Worm (Caenorhabditis elegans): Measurements from ENCODE around the gene vha-13.
A peak's percentile ranks its signal among the peaks of the same experiment; 100 is the strongest.

vha-13 gene

DNA sequence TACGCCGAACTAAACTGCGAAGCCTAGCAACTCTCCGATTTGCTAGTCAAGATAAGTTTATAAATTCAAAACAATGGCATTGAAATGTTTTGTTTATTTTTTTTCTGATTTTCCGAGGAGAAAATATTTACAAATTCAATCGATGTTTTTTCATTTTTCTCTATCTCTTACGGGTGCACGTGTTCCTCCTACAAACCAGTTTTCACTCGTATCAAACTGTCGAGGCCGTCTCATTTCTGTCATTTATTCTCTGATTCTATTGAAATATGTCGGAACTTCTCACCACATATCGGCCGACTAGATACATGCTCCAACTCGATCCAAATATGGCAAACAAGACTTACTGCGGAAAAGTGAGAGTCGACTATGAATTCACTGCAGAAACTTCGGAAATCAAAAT lies 20.0 kb upstream of the vha-13 start, which contains the start of gene F47B8.8:
Gene F47B8.8, plus strand, starts transcription at position 257 of the 400 bp plus-strand sequence.
- TF ChIP-seq nhr-25 (tag; optimal IDR thresholded peaks at IDR 0.05) = peak; percentile 30
- no peak for TF ChIP-seq nhr-6 (tag; optimal IDR thresholded peaks at IDR 0.05)
- no peak for TF ChIP-seq ama-1 (optimal IDR thresholded peaks at IDR 0.05)
- no peak for TF ChIP-seq nhr-11 (tag; optimal IDR thresholded peaks at IDR 0.05)
- TF ChIP-seq gmeb-1 (tag; optimal IDR thresholded peaks at IDR 0.05) = no peak
- no peak for TF ChIP-seq aly-2 (tag; optimal IDR thresholded peaks at IDR 0.05)
- no peak for TF ChIP-seq ceh-82 (tag; optimal IDR thresholded peaks at IDR 0.05)
- no peak for TF ChIP-seq R02D3.7 (tag; optimal IDR thresholded peaks at IDR 0.05)

DNA sequence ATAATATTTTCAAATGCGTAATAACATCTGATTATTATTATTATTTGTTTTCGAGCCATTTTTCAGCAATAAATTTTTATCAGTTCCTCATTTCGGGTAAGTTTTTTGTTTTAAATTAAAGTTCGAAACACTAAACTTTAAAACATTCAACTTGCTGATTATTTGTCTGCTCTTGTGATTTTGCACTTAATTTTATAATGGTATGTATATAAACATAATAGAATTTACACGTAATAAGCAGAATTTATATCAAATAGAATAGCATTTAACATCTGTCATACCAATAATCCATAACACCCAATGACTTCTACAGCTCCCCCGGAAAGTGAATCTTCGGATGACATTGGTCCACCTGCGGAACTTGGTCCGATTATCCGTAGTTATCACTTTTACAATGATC lies 18.4 kb upstream of the vha-13 start, which contains the start of gene srm-4:
Gene srm-4, plus strand, starts transcription at position 301 of the 400 bp plus-strand sequence.
- TF ChIP-seq ztf-4 (tag; optimal IDR thresholded peaks at IDR 0.05) = no peak
- no peak for TF ChIP-seq nhr-11 (tag; optimal IDR thresholded peaks at IDR 0.05)
- no peak for TF ChIP-seq skn-1 (tag; optimal IDR thresholded peaks at IDR 0.05)
- no peak for TF ChIP-seq egl-27 (tag; optimal IDR thresholded peaks at IDR 0.05)
- no peak for TF ChIP-seq ceh-16 (tag; optimal IDR thresholded peaks at IDR 0.05)
- TF ChIP-seq F13H6.1 (tag; optimal IDR thresholded peaks at IDR 0.05) = no peak
- no peak for TF ChIP-seq unc-39 (tag; optimal IDR thresholded peaks at IDR 0.05)
- TF ChIP-seq ztf-11 (tag; optimal IDR thresholded peaks at IDR 0.05) = no peak
- no peak for TF ChIP-seq sma-9 (GFP tag; optimal IDR thresholded peaks at IDR 0.05)
- no peak for TF ChIP-seq sma-9 (tag; optimal IDR thresholded peaks at IDR 0.05)
- no peak for TF ChIP-seq C34F6.9 (tag; optimal IDR thresholded peaks at IDR 0.05)
- TF ChIP-seq ama-1 (optimal IDR thresholded peaks at IDR 0.05) = no peak
- no peak for TF ChIP-seq ztf-1 (GFP tag; conservative IDR thresholded peaks at IDR 0.05)
- TF ChIP-seq unc-62 (GFP tag; optimal IDR thresholded peaks at IDR 0.05) = no peak
- no peak for TF ChIP-seq nhr-21 (tag; optimal IDR thresholded peaks at IDR 0.05)
- TF ChIP-seq snpc-4 (tag; optimal IDR thresholded peaks at IDR 0.05) = no peak
- no peak for TF ChIP-seq ceh-82 (tag; optimal IDR thresholded peaks at IDR 0.05)
- no peak for TF ChIP-seq nhr-77 (tag; optimal IDR thresholded peaks at IDR 0.05)
- TF ChIP-seq elt-3 (tag; optimal IDR thresholded peaks at IDR 0.05) = no peak
- TF ChIP-seq blmp-1 (tag; optimal IDR thresholded peaks at IDR 0.05; ENCODE audit: insufficient read depth) = no peak

DNA sequence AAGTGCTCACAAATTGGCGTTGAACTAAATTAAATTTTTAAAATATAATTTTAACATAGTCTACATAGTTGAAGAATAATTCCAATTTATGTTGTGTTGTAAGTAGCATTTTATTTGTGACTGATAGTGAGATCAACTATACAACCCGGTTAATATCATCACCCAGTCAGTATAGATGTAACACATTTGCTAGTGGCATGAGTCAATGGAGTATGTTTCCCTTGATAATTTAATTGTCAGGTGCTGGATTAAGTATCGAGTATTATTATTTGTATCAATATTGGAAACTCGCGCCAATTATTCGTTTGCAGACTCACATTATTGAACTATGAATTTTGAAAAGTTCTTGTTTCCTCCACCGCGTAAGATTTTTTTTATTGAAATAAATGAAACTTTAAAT lies 16.6 kb upstream of the vha-13 start, which contains the start of gene srm-5:
Gene srm-5, plus strand, starts transcription at position 301 of the 400 bp plus-strand sequence.
- TF ChIP-seq elt-3 (tag; optimal IDR thresholded peaks at IDR 0.05) (no peak), nhr-21 (tag; optimal IDR thresholded peaks at IDR 0.05) (no peak), mbf-1 (tag; optimal IDR thresholded peaks at IDR 0.05) (no peak), blmp-1 (tag; optimal IDR thresholded peaks at IDR 0.05; ENCODE audit: insufficient read depth) (no peak), R02D3.7 (tag; optimal IDR thresholded peaks at IDR 0.05) (no peak), egl-27 (tag; optimal IDR thresholded peaks at IDR 0.05) (no peak), nhr-11 (tag; optimal IDR thresholded peaks at IDR 0.05) (no peak), ztf-1 (GFP tag; conservative IDR thresholded peaks at IDR 0.05) (no peak), mdl-1 (tag; optimal IDR thresholded peaks at IDR 0.05) (no peak), unc-62 (GFP tag; optimal IDR thresholded peaks at IDR 0.05) (no peak), ama-1 (optimal IDR thresholded peaks at IDR 0.05) (no peak), crh-2 (tag; optimal IDR thresholded peaks at IDR 0.05) (no peak), skn-1 (tag; optimal IDR thresholded peaks at IDR 0.05) (no peak), unc-39 (tag; optimal IDR thresholded peaks at IDR 0.05) (no peak), sem-4 (tag; optimal IDR thresholded peaks at IDR 0.05) (no peak), lin-39 (tag; optimal IDR thresholded peaks at IDR 0.05) (no peak), gmeb-1 (tag; optimal IDR thresholded peaks at IDR 0.05) (no peak), fos-1 (tag; optimal IDR thresholded peaks at IDR 0.05) (no peak), sma-3 (GFP tag; optimal IDR thresholded peaks at IDR 0.05) (no peak), ceh-16 (tag; optimal IDR thresholded peaks at IDR 0.05) (no peak)

DNA sequence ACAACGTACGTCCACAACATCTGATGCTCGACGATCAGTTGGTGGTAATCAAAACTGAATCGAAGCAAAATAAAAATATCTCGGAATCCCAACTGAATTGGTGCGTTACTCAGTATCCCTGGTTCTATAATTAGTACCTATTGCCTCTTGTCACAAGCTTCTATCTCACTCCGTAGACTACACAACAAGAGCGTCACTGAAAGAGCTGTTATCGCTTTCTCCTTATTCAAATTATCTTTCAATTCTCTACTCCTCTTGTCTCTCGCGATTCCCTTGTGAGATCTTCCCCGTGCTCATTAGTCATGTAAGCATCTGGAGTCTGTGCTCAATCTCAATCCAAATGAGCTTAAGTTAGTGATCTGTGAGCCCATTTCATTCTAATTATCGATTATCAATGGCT lies 14.9 kb upstream of the vha-13 start, which contains the start of gene srm-6:
Gene srm-6, plus strand, starts transcription at position 301 of the 400 bp plus-strand sequence.
- TF ChIP-seq ama-1 (optimal IDR thresholded peaks at IDR 0.05) (no peak), unc-39 (tag; optimal IDR thresholded peaks at IDR 0.05) (no peak), Y55F3AM.14 (GFP tag; optimal IDR thresholded peaks at IDR 0.05) (no peak), F13H6.1 (tag; optimal IDR thresholded peaks at IDR 0.05) (no peak), nhr-6 (tag; optimal IDR thresholded peaks at IDR 0.05) (no peak), sem-4 (tag; optimal IDR thresholded peaks at IDR 0.05) (no peak), nhr-77 (tag; optimal IDR thresholded peaks at IDR 0.05) (no peak), sma-9 (GFP tag; optimal IDR thresholded peaks at IDR 0.05) (no peak), sma-9 (tag; optimal IDR thresholded peaks at IDR 0.05) (no peak)

DNA sequence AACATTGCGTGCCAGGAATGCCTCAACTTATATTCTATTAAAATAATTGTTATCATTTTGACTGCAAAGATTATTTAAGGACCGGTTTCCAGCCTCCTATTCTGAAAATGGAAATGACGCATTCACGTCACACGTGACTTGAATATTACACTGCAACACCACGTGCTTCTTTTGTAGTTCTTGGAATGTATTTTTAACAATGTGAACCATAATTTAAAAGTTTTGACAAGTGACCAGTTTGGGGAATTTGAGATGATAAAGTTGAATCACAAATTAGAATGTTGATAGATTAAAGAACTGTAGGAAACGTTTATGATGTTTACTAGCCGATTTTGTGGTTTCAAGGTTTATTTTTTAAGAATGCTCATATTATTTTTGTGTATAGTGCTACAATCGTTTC lies 9.8 kb upstream of the vha-13 start, which contains the start of gene F47B8.10:
Gene F47B8.10, plus strand, starts transcription at position 301 of the 400 bp plus-strand sequence.
- TF ChIP-seq mbf-1 (tag; optimal IDR thresholded peaks at IDR 0.05) (no peak), lin-39 (tag; optimal IDR thresholded peaks at IDR 0.05) (no peak), ama-1 (optimal IDR thresholded peaks at IDR 0.05) (no peak), nhr-11 (tag; optimal IDR thresholded peaks at IDR 0.05) (no peak), ztf-11 (tag; optimal IDR thresholded peaks at IDR 0.05) (no peak), ztf-1 (GFP tag; conservative IDR thresholded peaks at IDR 0.05) (no peak), egl-27 (tag; optimal IDR thresholded peaks at IDR 0.05) (no peak), ceh-16 (tag; optimal IDR thresholded peaks at IDR 0.05) (no peak), nhr-77 (tag; optimal IDR thresholded peaks at IDR 0.05) (no peak), gmeb-1 (tag; optimal IDR thresholded peaks at IDR 0.05) (no peak), sma-9 (GFP tag; optimal IDR thresholded peaks at IDR 0.05) (no peak), sma-9 (tag; optimal IDR thresholded peaks at IDR 0.05) (no peak), C34F6.9 (tag; optimal IDR thresholded peaks at IDR 0.05) (no peak), nhr-237 (tag; optimal IDR thresholded peaks at IDR 0.05) (no peak), nhr-6 (tag; optimal IDR thresholded peaks at IDR 0.05) (no peak), ZK546.5 (tag; optimal IDR thresholded peaks at IDR 0.05) (no peak), sma-3 (GFP tag; optimal IDR thresholded peaks at IDR 0.05) (no peak)
